Worm (Caenorhabditis elegans): ENCODE data around the gene F40F9.10.

- no peak for TF ChIP-seq W03F9.2 (tag; optimal IDR thresholded peaks at IDR 0.05)
- no peak for TF ChIP-seq him-1 (tag; optimal IDR thresholded peaks at IDR 0.05)
Measured at ce11 chrV:9673199-9673843, 40.1 kb downstream of the F40F9.10 start, which contains the start of gene sulp-8.

All from whole organism, L4/young adult.